Worm (Caenorhabditis elegans): ENCODE results near the gene tbcc-1.

Gene tbcc-1

DNA sequence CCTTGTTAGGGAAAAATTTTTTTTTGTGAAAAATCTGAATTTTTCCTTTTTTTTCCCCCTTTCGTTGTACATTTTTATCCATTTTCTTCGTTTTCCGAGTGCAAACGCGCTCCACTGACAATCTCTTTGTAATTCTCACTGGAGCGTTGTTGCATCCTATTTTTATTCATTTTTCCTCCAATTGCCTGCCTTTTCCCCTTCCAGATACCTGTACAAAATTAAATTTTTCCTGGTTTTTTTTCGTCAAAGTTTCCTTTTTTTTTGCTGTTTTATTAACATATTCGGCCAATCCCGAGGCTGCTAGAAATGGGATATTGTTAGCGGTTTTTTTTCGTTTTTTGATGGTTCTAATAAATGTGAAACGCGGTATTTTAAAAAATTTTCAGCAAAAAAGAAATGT, 23.2 kb downstream of the tbcc-1 start:
- peak; percentile 12 for TF ChIP-seq ama-1 (optimal IDR thresholded peaks at IDR 0.05)
- TF ChIP-seq nhr-11 (tag; optimal IDR thresholded peaks at IDR 0.05), result no peak
- TF ChIP-seq lin-13 (GFP tag; optimal IDR thresholded peaks at IDR 0.05), result peak; percentile 5
- TF ChIP-seq blmp-1 (tag; optimal IDR thresholded peaks at IDR 0.05; ENCODE audit: insufficient read depth), result no peak
- peak in 1 of 2 experiments; percentile 22 for TF ChIP-seq lsy-2 (tag; optimal IDR thresholded peaks at IDR 0.05)
- TF ChIP-seq nhr-77 (tag; optimal IDR thresholded peaks at IDR 0.05), result no peak

DNA sequence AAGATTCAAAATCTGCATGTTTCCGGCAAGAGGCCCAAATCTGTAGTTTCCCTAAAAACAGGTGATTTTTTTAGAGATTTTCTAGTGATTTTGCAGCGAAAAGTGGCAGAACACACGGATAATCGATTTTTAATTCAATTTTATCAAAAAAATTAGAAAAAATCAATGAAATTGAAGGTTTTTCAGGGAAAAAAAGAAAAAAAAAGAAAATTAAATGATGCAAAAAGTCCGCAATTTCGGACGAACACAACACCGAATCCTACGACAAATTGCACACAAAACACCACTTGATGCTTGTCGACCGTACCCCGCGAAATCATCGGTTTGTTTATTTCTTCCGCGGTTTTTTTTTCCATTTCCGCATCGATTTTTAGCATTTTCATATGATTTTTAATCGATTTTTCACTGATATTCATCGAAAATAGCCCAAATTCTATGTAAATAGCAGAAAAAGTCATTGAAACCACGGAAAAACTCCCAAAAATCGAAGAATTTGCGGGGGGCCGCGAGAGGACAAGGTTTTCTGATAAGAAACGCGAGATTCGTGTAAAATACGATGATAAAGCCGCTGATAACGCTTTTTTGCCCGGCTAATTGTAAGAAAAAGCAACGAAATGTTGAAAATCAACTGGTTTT, 26.8 kb downstream of the tbcc-1 start, which contains the start of gene tufm-1:
Gene tufm-1, minus strand, starts transcription at position 51 of the 636 bp plus-strand sequence.
- TF ChIP-seq F13H6.1 (tag; optimal IDR thresholded peaks at IDR 0.05) (peak; percentile 17), unc-62 (GFP tag; optimal IDR thresholded peaks at IDR 0.05) (no peak), unc-39 (tag; optimal IDR thresholded peaks at IDR 0.05) (no peak), ztf-1 (GFP tag; conservative IDR thresholded peaks at IDR 0.05) (no peak), nhr-12 (tag; optimal IDR thresholded peaks at IDR 0.05) (no peak), Y55F3AM.14 (GFP tag; optimal IDR thresholded peaks at IDR 0.05) (no peak), alr-1 (tag; optimal IDR thresholded peaks at IDR 0.05) (no peak), mdl-1 (tag; optimal IDR thresholded peaks at IDR 0.05) (no peak), crh-2 (tag; optimal IDR thresholded peaks at IDR 0.05) (peak; percentile 45), sma-9 (GFP tag; optimal IDR thresholded peaks at IDR 0.05) (no peak), sma-9 (tag; optimal IDR thresholded peaks at IDR 0.05) (no peak), dmd-4 (tag; optimal IDR thresholded peaks at IDR 0.05) (no peak), fos-1 (tag; optimal IDR thresholded peaks at IDR 0.05) (peak; percentile 32), unc-55 (GFP tag; optimal IDR thresholded peaks at IDR 0.05) (peak; percentile 80), nhr-6 (tag; optimal IDR thresholded peaks at IDR 0.05) (no peak), C34F6.9 (tag; optimal IDR thresholded peaks at IDR 0.05) (peak; percentile 78), snpc-4 (tag; optimal IDR thresholded peaks at IDR 0.05) (no peak), nhr-11 (tag; optimal IDR thresholded peaks at IDR 0.05) (no peak), ama-1 (optimal IDR thresholded peaks at IDR 0.05) (no peak), nhr-23 (tag; optimal IDR thresholded peaks at IDR 0.05) (no peak), ztf-11 (tag; optimal IDR thresholded peaks at IDR 0.05) (no peak), nhr-25 (tag; optimal IDR thresholded peaks at IDR 0.05) (peak; percentile 42), lin-11 (tag; optimal IDR thresholded peaks at IDR 0.05) (no peak), ZK546.5 (tag; optimal IDR thresholded peaks at IDR 0.05) (no peak), elt-3 (tag; optimal IDR thresholded peaks at IDR 0.05) (no peak), lin-13 (GFP tag; optimal IDR thresholded peaks at IDR 0.05) (peak; percentile 69), mbf-1 (tag; optimal IDR thresholded peaks at IDR 0.05) (no peak), nhr-10 (tag; optimal IDR thresholded peaks at IDR 0.05) (no peak), lsy-2 (tag; optimal IDR thresholded peaks at IDR 0.05) (peak; percentile 85 to 97), nhr-21 (tag; optimal IDR thresholded peaks at IDR 0.05) (no peak), R02D3.7 (tag; optimal IDR thresholded peaks at IDR 0.05) (no peak), nhr-237 (tag; optimal IDR thresholded peaks at IDR 0.05) (no peak), peb-1 (tag; optimal IDR thresholded peaks at IDR 0.05) (no peak), mab-5 (tag; optimal IDR thresholded peaks at IDR 0.05) (no peak), zag-1 (tag; optimal IDR thresholded peaks at IDR 0.05) (no peak), sma-3 (GFP tag; optimal IDR thresholded peaks at IDR 0.05) (no peak), nhr-129 (tag; optimal IDR thresholded peaks at IDR 0.05) (peak; percentile 49), elt-1 (tag; optimal IDR thresholded peaks at IDR 0.05) (no peak), ztf-4 (tag; optimal IDR thresholded peaks at IDR 0.05) (no peak), gmeb-1 (tag; optimal IDR thresholded peaks at IDR 0.05) (peak; percentile 47), nhr-77 (tag; optimal IDR thresholded peaks at IDR 0.05) (no peak), aly-2 (tag; optimal IDR thresholded peaks at IDR 0.05) (no peak), blmp-1 (tag; optimal IDR thresholded peaks at IDR 0.05; ENCODE audit: insufficient read depth) (no peak), sem-4 (tag; optimal IDR thresholded peaks at IDR 0.05) (no peak), lin-39 (tag; optimal IDR thresholded peaks at IDR 0.05) (no peak), egl-27 (tag; optimal IDR thresholded peaks at IDR 0.05) (no peak), ceh-82 (tag; optimal IDR thresholded peaks at IDR 0.05) (no peak), skn-1 (tag; optimal IDR thresholded peaks at IDR 0.05) (no peak), ceh-16 (tag; optimal IDR thresholded peaks at IDR 0.05) (no peak)

Data from whole organism, L2 larva.